Worm (Caenorhabditis elegans) whole organism, L1 larva: ENCODE measurements around the gene F14B8.5.

Source experiments
- blmp-1 ChIP-seq: fragments of 150-350 bp; optimal IDR thresholded peaks from 2 replicates; lab custom pipeline; 2014; ENCODE audit warnings: missing biosample characterization, missing genetic modification characterization
- ceh-63 ChIP-seq: fragments of 200-800 bp; sonication (Bioruptor generic); optimal IDR thresholded peaks from 2 replicates; lab custom pipeline; 2018; ENCODE audit warnings: mild to moderate bottlenecking, missing genetic modification characterization, missing compliant biosample characterization
- dpl-1 ChIP-seq, 3 experiments: fragments of 150-350 bp in 2 of 3; sonication (generic microtip) in 1 of 3; optimal IDR thresholded peaks; 2 replicates each; lab custom pipeline; 2014 to 2017; ENCODE audit warnings: missing biosample characterization in 3 of 3, missing genetic modification characterization in 3 of 3, missing genetic modification reagents in 3 of 3
- hpl-2 ChIP-seq: fragments of 150-350 bp; optimal IDR thresholded peaks from 2 replicates; lab custom pipeline; 2014; ENCODE audit warnings: missing biosample characterization, missing genetic modification reagents, missing genetic modification characterization
- lin-15B ChIP-seq: fragments of 150-350 bp; sonication (generic microtip); optimal IDR thresholded peaks from 3 replicates; lab custom pipeline; 2014; ENCODE audit warnings: missing biosample characterization, missing genetic modification characterization
- lin-39 ChIP-seq: fragments of 150-350 bp; optimal IDR thresholded peaks from 2 replicates; lab custom pipeline; 2014; ENCODE audit warnings: missing biosample characterization, missing genetic modification reagents, missing genetic modification characterization
- lir-3 ChIP-seq: sonication (generic microtip); optimal IDR thresholded peaks from 2 replicates; lab custom pipeline; 2016; ENCODE audit warnings: mild to moderate bottlenecking, missing genetic modification characterization, moderate library complexity, missing compliant biosample characterization; ENCODE audit not compliant: poor library complexity
- mdl-1 ChIP-seq, 2 experiments: fragments of 150-350 bp; optimal IDR thresholded peaks; 2 replicates each; lab custom pipeline; 2014 to 2017; ENCODE audit warnings: missing biosample characterization in 2 of 2, missing genetic modification characterization in 2 of 2, inconsistent platforms in 1 of 2
- nhr-237 ChIP-seq: fragments of 150-350 bp; optimal IDR thresholded peaks from 2 replicates; lab custom pipeline; 2014; ENCODE audit warnings: missing biosample characterization, missing genetic modification characterization
- nhr-28 ChIP-seq: fragments of 150-350 bp; optimal IDR thresholded peaks from 2 replicates; lab custom pipeline; 2014; ENCODE audit warnings: missing biosample characterization, missing genetic modification characterization
- nhr-76 ChIP-seq: sonication (generic microtip); optimal IDR thresholded peaks from 2 replicates; lab custom pipeline; 2017; ENCODE audit warnings: missing biosample characterization, missing genetic modification characterization

DNA sequence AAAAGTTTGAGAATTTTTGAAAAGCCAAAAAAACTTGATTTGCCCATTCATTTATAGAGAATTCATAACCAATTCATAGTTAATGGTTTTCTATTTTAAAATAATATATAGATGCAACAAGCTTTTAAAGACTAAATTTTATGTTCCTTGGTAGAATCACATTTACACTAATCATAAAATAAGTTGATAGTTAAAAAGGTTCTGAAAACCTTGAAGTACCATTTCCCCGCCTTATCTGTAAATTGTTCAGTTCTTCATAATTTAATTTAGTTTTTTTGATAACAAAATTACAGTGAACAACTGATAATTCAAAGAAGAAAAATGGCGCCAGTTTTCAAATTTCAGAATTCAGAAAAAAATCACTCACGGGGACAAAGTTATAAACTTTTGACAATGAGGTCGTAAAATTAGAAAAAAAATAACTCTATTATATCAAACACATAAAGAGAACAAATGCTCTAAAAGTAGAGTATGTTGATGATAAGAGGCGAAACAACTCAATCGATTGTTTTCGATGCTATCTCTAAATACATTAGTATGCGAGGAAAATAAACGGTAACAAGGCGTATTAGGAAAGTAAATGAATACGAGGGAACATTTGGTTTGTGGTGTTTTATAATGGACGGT, 43.2 kb downstream of the F14B8.5 start, which contains the start of gene F41C6.7:
- TF ChIP-seq ceh-63 (GFP tag; lab: Kevin White, UChicago) (no peak), lin-39 (tag; lab: Kevin White, UChicago) (no peak), lin-15B (tag; lab: Kevin White, UChicago) (no peak), blmp-1 (tag; lab: Kevin White, UChicago) (no peak), mdl-1 (tag; optimal IDR thresholded peaks at IDR 0.05; lab: Kevin White, UChicago) (no peak), hpl-2 (GFP tag; lab: Kevin White, UChicago) (no peak), nhr-76 (no peak), nhr-237 (tag; lab: Kevin White, UChicago) (no peak), dpl-1 (GFP tag; optimal IDR thresholded peaks at IDR 0.05; lab: Kevin White, UChicago) (no peak), lir-3 (tag; lab: Kevin White, UChicago) (no peak), nhr-28 (tag; lab: Kevin White, UChicago) (no peak)
